Fruit fly (Drosophila melanogaster) whole organism: Measurements from ENCODE around the gene eag.

ENCODE experiments used
- Dll ChIP-seq: fragments of >200 bp; optimal IDR thresholded peaks from 2 replicates; lab custom pipeline; 2017
- EcR ChIP-seq, 2 experiments: fragments of >200 bp; optimal IDR thresholded peaks; 2 replicates each; lab custom pipeline; 2017; ENCODE audit warnings: missing biosample characterization in 2 of 2, missing genetic modification characterization in 2 of 2, missing genetic modification reagents in 2 of 2
- psq ChIP-seq: fragments of >200 bp; optimal IDR thresholded peaks from 2 replicates; lab custom pipeline; 2017
- usp ChIP-seq: fragments of >200 bp; optimal IDR thresholded peaks from 2 replicates; lab custom pipeline; 2017; ENCODE audit warnings: missing biosample characterization, missing genetic modification characterization, mixed read lengths

DNA sequence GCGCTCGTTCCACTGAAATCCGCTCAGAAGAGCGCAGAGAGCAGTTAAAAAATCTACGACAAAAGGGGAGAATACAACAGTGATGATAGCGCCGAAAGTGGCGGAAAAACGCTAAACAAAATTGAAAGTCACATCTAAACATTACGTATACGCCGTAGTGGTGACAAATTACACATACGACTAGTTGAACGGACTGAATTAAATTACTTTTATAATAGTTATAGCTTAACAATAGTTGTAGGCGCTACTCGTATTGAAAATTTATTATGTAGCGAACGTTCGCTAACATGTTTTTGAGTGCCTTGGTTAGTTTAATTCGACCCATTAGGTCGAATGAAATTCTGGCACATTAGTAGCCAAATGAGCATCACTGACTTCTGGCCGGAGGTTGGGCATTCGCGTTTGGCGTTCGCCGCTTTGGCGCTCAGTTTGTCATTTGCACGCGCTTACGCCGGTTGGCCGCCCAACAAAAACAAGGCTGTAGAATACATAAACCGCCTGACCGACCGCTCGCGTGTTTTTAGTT lies 88.5 kb downstream of the eag start, which contains the start of gene CG5541:
- TF ChIP-seq EcR (GFP tag; optimal IDR thresholded peaks at IDR 0.05; lab: Kevin White, UChicago) (no peak), Dll (lab: Kevin White, UChicago) (no peak), psq (lab: Kevin White, UChicago) (no peak), usp (GFP tag; lab: Kevin White, UChicago) (no peak)
